Fruit fly (Drosophila melanogaster) whole organism, pupa: ENCODE results near the gene BBIP1.

ENCODE experiments used
- CG32121 ChIP-seq: fragments of 200-800 bp; sonication (Bioruptor generic); IDR thresholded peaks from 2 replicates; pipeline ENCODE4 v1.3.6; 2022; ENCODE audit warnings: missing biosample characterization, missing genetic modification characterization
- CG4496 ChIP-seq: fragments of 200-800 bp; sonication (Bioruptor generic); IDR thresholded peaks from 3 replicates; pipeline ENCODE4 v1.3.6; 2022; ENCODE audit warnings: missing biosample characterization, missing genetic modification characterization
- EcR ChIP-seq: fragments of 200-800 bp; sonication (Bioruptor generic); optimal IDR thresholded peaks from 3 replicates; lab custom pipeline; 2019; ENCODE audit warnings: missing biosample characterization, missing genetic modification characterization, mild to moderate bottlenecking, moderate library complexity, missing genetic modification reagents
- Pif1B ChIP-seq: fragments of 200-800 bp; sonication (Bioruptor generic); optimal IDR thresholded peaks from 3 replicates; lab custom pipeline; 2016; ENCODE audit warnings: missing biosample characterization, missing genetic modification characterization
- Snoo ChIP-seq: fragments of 200-800 bp; sonication (Bioruptor generic); optimal IDR thresholded peaks from 3 replicates; lab custom pipeline; 2017; ENCODE audit warnings: missing biosample characterization, mild to moderate bottlenecking, missing genetic modification characterization, inconsistent platforms
- fd96Ca ChIP-seq: fragments of 200-800 bp; sonication (Bioruptor generic); IDR thresholded peaks from 3 replicates; pipeline ENCODE4 v1.3.6; 2022; ENCODE audit warnings: missing biosample characterization, missing genetic modification characterization

DNA sequence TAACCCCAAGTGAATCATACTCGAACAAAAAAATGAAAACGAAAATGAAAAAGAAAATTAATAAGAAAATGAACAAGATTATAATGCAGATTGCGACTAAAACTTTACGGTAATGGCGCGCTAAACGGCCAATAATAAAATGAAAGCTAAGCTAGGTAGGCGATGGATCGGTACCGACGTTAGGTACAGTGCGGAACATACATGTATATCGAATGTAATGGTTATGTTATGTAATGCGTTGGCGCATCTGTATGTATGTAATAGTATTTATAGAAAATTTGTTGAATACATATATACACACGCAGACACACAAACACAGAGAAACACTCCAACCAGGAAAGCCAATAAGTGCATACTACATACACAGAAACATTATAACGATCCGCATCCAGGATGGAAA, 50.8 kb downstream of the BBIP1 start:
- TF ChIP-seq Pif1B (no peak), fd96Ca (GFP tag; lab: Robert Waterston, UW) (no peak), EcR (no peak), CG4496 (GFP tag; lab: Robert Waterston, UW) (no peak), CG32121 (GFP tag; lab: Robert Waterston, UW) (no peak), Snoo (tag; lab: Kevin White, UChicago) (no peak)
